Worm (Caenorhabditis elegans): Measurements from ENCODE around the gene R07B1.5.

DNA sequence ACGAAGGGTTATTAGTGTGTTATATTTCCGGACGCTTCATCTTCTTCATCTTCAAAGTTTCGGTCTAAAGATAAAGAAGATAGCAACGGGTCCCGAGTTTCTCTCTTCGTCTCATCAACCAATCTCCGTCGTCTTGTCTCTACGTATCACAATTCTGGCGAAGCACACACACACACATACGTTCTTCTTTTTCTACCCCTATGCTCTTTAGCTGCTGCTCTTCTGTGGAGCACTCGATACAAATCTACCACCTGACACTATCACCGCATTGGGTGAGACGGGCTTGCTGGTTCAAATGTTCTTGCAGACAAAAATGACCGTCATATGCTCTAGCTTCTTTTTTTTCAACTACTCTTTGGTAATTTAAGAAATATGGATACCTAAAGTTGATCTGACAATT lies 31.0 kb upstream of the R07B1.5 start:
- peak; percentile 58; the same call in 1 of the 2 replicates for TF ChIP-seq scrt-1 (GFP tag; IDR thresholded peaks at IDR 0.05)
- TF ChIP-seq hmbx-1 (tag; optimal IDR thresholded peaks at IDR 0.05), result no peak
